Worm (Caenorhabditis elegans) whole organism, early embryonic: ENCODE data around the gene pygo-1.

Experiments used
- hmbx-1 ChIP-seq: sonication (generic microtip); optimal IDR thresholded peaks from 2 replicates; lab custom pipeline; 2016; ENCODE audit warnings: mild to moderate bottlenecking, missing genetic modification characterization, missing compliant biosample characterization
- hnd-1 ChIP-seq: sonication (generic microtip); optimal IDR thresholded peaks from 2 replicates; lab custom pipeline; 2016; ENCODE audit warnings: missing genetic modification characterization, missing compliant biosample characterization
- scrt-1 ChIP-seq: fragments of 200-800 bp; sonication (Bioruptor generic); IDR thresholded peaks from 2 replicates; pipeline ENCODE4 v1.3.6; 2022; ENCODE audit warnings: missing genetic modification characterization, missing compliant biosample characterization
- tra-4 ChIP-seq: sonication (generic microtip); optimal IDR thresholded peaks from 2 replicates; lab custom pipeline; 2017; ENCODE audit warnings: missing genetic modification characterization, missing compliant biosample characterization

DNA sequence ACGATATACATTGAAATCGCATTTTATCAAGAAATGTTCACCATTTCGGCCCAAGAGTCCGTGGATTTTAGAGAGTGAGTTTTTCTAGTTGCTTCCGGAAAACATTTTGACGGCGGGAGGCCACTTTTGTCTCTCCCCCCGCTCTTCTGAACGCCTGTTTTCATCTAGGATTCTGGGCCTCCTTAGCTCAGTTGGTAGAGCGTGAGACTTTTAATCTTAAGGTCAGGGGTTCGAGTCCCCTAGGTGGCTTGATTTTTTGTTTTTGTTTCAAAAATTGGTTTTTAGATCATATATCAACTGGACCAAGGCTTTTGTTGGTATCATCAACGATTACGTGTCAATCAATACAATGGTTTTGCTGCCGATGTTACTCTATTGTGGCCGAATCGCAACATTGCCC is 44.4 kb upstream of the pygo-1 start:
- TF ChIP-seq hnd-1 (no peak), tra-4 (tag; lab: Kevin White, UChicago) (no peak), scrt-1 (GFP tag; lab: Robert Waterston, UW) (peak; percentile 80), hmbx-1 (tag; lab: Kevin White, UChicago) (no peak)
